Fruit fly (Drosophila melanogaster) whole organism, embryonic: ENCODE measurements around the gene CG14269.

Experiments
- Atf3 ChIP-seq: fragments of 200-800 bp; sonication (Bioruptor generic); optimal IDR thresholded peaks from 3 replicates; lab custom pipeline; 2016; ENCODE audit warnings: missing biosample characterization, missing genetic modification characterization
- Atf6 ChIP-seq: fragments of 200-800 bp; sonication (Bioruptor generic); IDR thresholded peaks from 2 replicates; pipeline ENCODE4 v1.3.6; 2022; ENCODE audit warnings: missing biosample characterization, missing genetic modification characterization
- CG10321 ChIP-seq: fragments of 200-800 bp; sonication (Bioruptor generic); IDR thresholded peaks from 2 replicates; pipeline ENCODE4 v1.3.6; 2022; ENCODE audit warnings: missing biosample characterization, missing genetic modification characterization
- CG10543 ChIP-seq: fragments of 200-800 bp; sonication (Bioruptor generic); optimal IDR thresholded peaks from 3 replicates; lab custom pipeline; 2017; ENCODE audit warnings: missing biosample characterization, mild to moderate bottlenecking, missing genetic modification characterization, moderate library complexity
- CG11560 ChIP-seq: fragments of 200-800 bp; sonication (Bioruptor generic); IDR thresholded peaks from 3 replicates; pipeline ENCODE4 v1.3.6; 2022; ENCODE audit warnings: missing biosample characterization, missing genetic modification characterization
- CG12299 ChIP-seq: fragments of 200-800 bp; sonication (Bioruptor generic); optimal IDR thresholded peaks from 2 replicates; lab custom pipeline; 2018; ENCODE audit warnings: missing biosample characterization, mild to moderate bottlenecking, missing genetic modification characterization
- CG12391 ChIP-seq: fragments of 200-800 bp; sonication (Bioruptor generic); optimal IDR thresholded peaks from 3 replicates; lab custom pipeline; 2018; ENCODE audit warnings: missing biosample characterization, mild to moderate bottlenecking, missing genetic modification characterization, moderate library complexity
- CG15479 ChIP-seq: fragments of 200-800 bp; sonication (Bioruptor generic); optimal IDR thresholded peaks from 3 replicates; lab custom pipeline; 2019; ENCODE audit warnings: missing biosample characterization, mild to moderate bottlenecking, missing genetic modification characterization, moderate library complexity
- CG1603 ChIP-seq: fragments of 200-800 bp; sonication (Bioruptor generic); optimal IDR thresholded peaks from 2 replicates; lab custom pipeline; 2019; ENCODE audit warnings: missing biosample characterization, mild to moderate bottlenecking, missing genetic modification characterization, moderate library complexity
- CG16863 ChIP-seq: fragments of 200-800 bp; sonication (Bioruptor generic); optimal IDR thresholded peaks from 3 replicates; lab custom pipeline; 2016; ENCODE audit warnings: missing biosample characterization, missing genetic modification characterization
- CG17328 ChIP-seq: fragments of 200-800 bp; sonication (Bioruptor generic); IDR thresholded peaks from 2 replicates; pipeline ENCODE4 v1.3.6; 2022; ENCODE audit warnings: missing biosample characterization, missing genetic modification characterization
- CG18619 ChIP-seq: fragments of 200-800 bp; sonication (Bioruptor generic); optimal IDR thresholded peaks from 3 replicates; lab custom pipeline; 2017; ENCODE audit warnings: missing biosample characterization, mild to moderate bottlenecking, missing genetic modification characterization
- CG2116 ChIP-seq: fragments of 200-800 bp; sonication (Bioruptor generic); optimal IDR thresholded peaks from 3 replicates; lab custom pipeline; 2018; ENCODE audit warnings: missing biosample characterization, mild to moderate bottlenecking, missing genetic modification characterization
- CG30403 ChIP-seq: fragments of 200-800 bp; sonication (Bioruptor generic); optimal IDR thresholded peaks from 3 replicates; lab custom pipeline; 2016; ENCODE audit warnings: missing biosample characterization, missing genetic modification characterization
- CG31224 ChIP-seq: fragments of 200-800 bp; sonication (Bioruptor generic); IDR thresholded peaks from 2 replicates; pipeline ENCODE4 v1.3.6; 2022; ENCODE audit warnings: missing biosample characterization, missing genetic modification characterization
- CG4730 ChIP-seq: fragments of 200-800 bp; sonication (Bioruptor generic); IDR thresholded peaks from 2 replicates; pipeline ENCODE4 v1.3.6; 2022; ENCODE audit warnings: missing biosample characterization, missing genetic modification characterization
- CG7556 ChIP-seq: fragments of 200-800 bp; sonication (Bioruptor generic); optimal IDR thresholded peaks from 2 replicates; lab custom pipeline; 2017; ENCODE audit warnings: missing biosample characterization, mild to moderate bottlenecking, missing genetic modification characterization
- CG8478 ChIP-seq: fragments of >200 bp; optimal IDR thresholded peaks from 2 replicates; lab custom pipeline; 2018
- CG9437 ChIP-seq: fragments of 200-800 bp; sonication (Bioruptor generic); optimal IDR thresholded peaks from 2 replicates; lab custom pipeline; 2018; ENCODE audit warnings: missing biosample characterization, mild to moderate bottlenecking, missing genetic modification characterization
- D ChIP-seq, 2 experiments: fragments of 200-800 bp in 1 of 2; fragments of >200 bp in 1 of 2; sonication (Bioruptor generic) in 1 of 2; optimal IDR thresholded peaks; 2 replicates in 1 of 2; 3 replicates in 1 of 2; lab custom pipeline; 2017; ENCODE audit warnings: mild to moderate bottlenecking in 1 of 2, missing biosample characterization in 1 of 2, missing genetic modification characterization in 1 of 2, missing genetic modification reagents in 1 of 2
- Dad ChIP-seq: fragments of 200-800 bp; sonication (Bioruptor generic); optimal IDR thresholded peaks from 3 replicates; lab custom pipeline; 2016; ENCODE audit warnings: missing biosample characterization, missing genetic modification characterization
- ERR ChIP-seq: fragments of 200-800 bp; sonication (Bioruptor generic); optimal IDR thresholded peaks from 2 replicates; lab custom pipeline; 2016; ENCODE audit warnings: missing biosample characterization, missing genetic modification characterization
- H15 ChIP-seq: fragments of 200-800 bp; sonication (Bioruptor generic); IDR thresholded peaks from 3 replicates; pipeline ENCODE4 v1.3.6; 2022; ENCODE audit warnings: missing biosample characterization, missing genetic modification characterization
- HLH3B ChIP-seq: fragments of 200-800 bp; sonication (Bioruptor generic); IDR thresholded peaks from 2 replicates; pipeline ENCODE4 v1.3.6; 2022; ENCODE audit warnings: missing biosample characterization, missing genetic modification characterization
- Lhr ChIP-seq: fragments of 200-800 bp; sonication (Bioruptor generic); optimal IDR thresholded peaks from 3 replicates; lab custom pipeline; 2017; ENCODE audit warnings: mild to moderate bottlenecking, missing biosample characterization, missing genetic modification reagents, missing genetic modification characterization
- Pdp1 ChIP-seq, 2 experiments: fragments of 200-800 bp; sonication (Bioruptor generic); optimal IDR thresholded peaks; 3 replicates each; lab custom pipeline; 2016; ENCODE audit warnings: missing biosample characterization in 2 of 2, missing genetic modification characterization in 2 of 2, mild to moderate bottlenecking in 1 of 2, moderate library complexity in 1 of 2
- Ptx1 ChIP-seq: fragments of 200-800 bp; sonication (Bioruptor generic); IDR thresholded peaks from 2 replicates; pipeline ENCODE4 v1.3.6; 2022; ENCODE audit warnings: missing biosample characterization, missing genetic modification characterization
- Scr ChIP-seq: fragments of 200-800 bp; sonication (Bioruptor generic); IDR thresholded peaks from 2 replicates; pipeline ENCODE4 v1.3.6; 2022; ENCODE audit warnings: missing biosample characterization, missing genetic modification characterization; ENCODE audit not compliant: partially characterized antibody
- Side ChIP-seq: fragments of 200-800 bp; sonication (Bioruptor generic); optimal IDR thresholded peaks from 2 replicates; lab custom pipeline; 2016; ENCODE audit warnings: missing biosample characterization, missing genetic modification characterization
- ap ChIP-seq: fragments of 200-800 bp; sonication (Bioruptor generic); IDR thresholded peaks from 2 replicates; pipeline ENCODE4 v1.3.6; 2022; ENCODE audit warnings: missing biosample characterization, missing genetic modification characterization
- btn ChIP-seq: fragments of 200-800 bp; sonication (Bioruptor generic); optimal IDR thresholded peaks from 2 replicates; lab custom pipeline; 2016; ENCODE audit warnings: missing biosample characterization, missing genetic modification characterization
- cas ChIP-seq: fragments of 200-800 bp; sonication (Bioruptor generic); IDR thresholded peaks from 2 replicates; pipeline ENCODE4 v1.3.6; 2022; ENCODE audit warnings: missing biosample characterization, missing genetic modification characterization
- cato ChIP-seq: fragments of 200-800 bp; sonication (Bioruptor generic); optimal IDR thresholded peaks from 2 replicates; lab custom pipeline; 2016; ENCODE audit warnings: missing biosample characterization, missing genetic modification characterization, borderline replicate concordance
- chinmo ChIP-seq: fragments of 200-800 bp; sonication (Bioruptor generic); IDR thresholded peaks from 4 replicates; pipeline ENCODE4 v1.3.6; 2022; ENCODE audit warnings: missing biosample characterization, missing genetic modification characterization; ENCODE audit not compliant: partially characterized antibody
- danr ChIP-seq: fragments of 200-800 bp; sonication (Bioruptor generic); IDR thresholded peaks from 2 replicates; pipeline ENCODE4 v1.3.6; 2022; ENCODE audit warnings: missing biosample characterization, missing genetic modification characterization
- disco-r ChIP-seq: fragments of 200-800 bp; sonication (Bioruptor generic); optimal IDR thresholded peaks from 2 replicates; lab custom pipeline; 2016; ENCODE audit warnings: missing biosample characterization, missing genetic modification characterization
- dpn ChIP-seq, 2 experiments: fragments of 200-800 bp; sonication (Bioruptor generic); optimal IDR thresholded peaks; 3 replicates each; lab custom pipeline; 2016; ENCODE audit warnings: missing biosample characterization in 2 of 2, missing genetic modification characterization in 2 of 2
- en ChIP-seq: fragments of 200-800 bp; sonication (Bioruptor generic); optimal IDR thresholded peaks from 2 replicates; lab custom pipeline; 2016; ENCODE audit warnings: missing biosample characterization, missing genetic modification characterization
- fd3F ChIP-seq: fragments of 200-800 bp; sonication (Bioruptor generic); optimal IDR thresholded peaks from 2 replicates; lab custom pipeline; 2018; ENCODE audit warnings: missing biosample characterization, mild to moderate bottlenecking, missing genetic modification characterization, moderate library complexity
- grau ChIP-seq: fragments of 200-800 bp; optimal IDR thresholded peaks from 3 replicates; lab custom pipeline; 2019; ENCODE audit warnings: missing biosample characterization, mild to moderate bottlenecking, missing genetic modification characterization, moderate library complexity
- hkb ChIP-seq, 2 experiments: fragments of 200-800 bp in 1 of 2; fragments of >200 bp in 1 of 2; sonication (Bioruptor generic) in 1 of 2; IDR thresholded peaks in 1 of 2; optimal IDR thresholded peaks in 1 of 2; 2 replicates each; pipeline versions ENCODE4 v1.3.6 to Lab custom; 2017 to 2022; ENCODE audit warnings: missing biosample characterization in 1 of 2, missing genetic modification characterization in 1 of 2
- ken ChIP-seq: fragments of 200-800 bp; sonication (Bioruptor generic); IDR thresholded peaks from 3 replicates; pipeline ENCODE4 v1.3.6; 2022; ENCODE audit warnings: missing biosample characterization, missing genetic modification characterization
- phol ChIP-seq: fragments of 200-800 bp; sonication (Bioruptor generic); optimal IDR thresholded peaks from 3 replicates; lab custom pipeline; 2018; ENCODE audit warnings: missing biosample characterization, mild to moderate bottlenecking, missing genetic modification characterization, moderate library complexity
- pnt ChIP-seq: fragments of 200-800 bp; sonication (Bioruptor generic); optimal IDR thresholded peaks from 3 replicates; lab custom pipeline; 2016; ENCODE audit warnings: missing biosample characterization, missing genetic modification characterization
- repo ChIP-seq: fragments of 200-800 bp; sonication (Bioruptor generic); optimal IDR thresholded peaks from 2 replicates; lab custom pipeline; 2016; ENCODE audit warnings: missing biosample characterization, missing genetic modification characterization
- rib ChIP-seq: fragments of 200-800 bp; sonication (Bioruptor generic); IDR thresholded peaks from 2 replicates; pipeline ENCODE4 v1.3.6; 2022; ENCODE audit warnings: missing biosample characterization, missing genetic modification characterization
- sens-2 ChIP-seq: fragments of 200-800 bp; sonication (Bioruptor generic); IDR thresholded peaks from 2 replicates; pipeline ENCODE4 v1.3.6; 2022; ENCODE audit warnings: missing biosample characterization, missing genetic modification characterization
- shn ChIP-seq: fragments of 200-800 bp; sonication (Bioruptor generic); optimal IDR thresholded peaks from 3 replicates; lab custom pipeline; 2016; ENCODE audit warnings: missing biosample characterization, missing genetic modification characterization
- stwl ChIP-seq: fragments of 200-800 bp; sonication (Bioruptor generic); optimal IDR thresholded peaks from 3 replicates; lab custom pipeline; 2018; ENCODE audit warnings: missing biosample characterization, mild to moderate bottlenecking, missing genetic modification characterization, moderate library complexity
- unc-4 ChIP-seq: fragments of 200-800 bp; sonication (Bioruptor generic); IDR thresholded peaks from 2 replicates; pipeline ENCODE4 v1.3.6; 2022; ENCODE audit warnings: missing biosample characterization, missing genetic modification characterization; ENCODE audit not compliant: partially characterized antibody

Gene CG14269

dm6 chrX:3427614-3427965 lies 8.0 kb downstream of the CG14269 start (continued):
- TF ChIP-seq Pdp1 (GFP tag; optimal IDR thresholded peaks at IDR 0.05; lab: Kevin White, UChicago) (peak; percentile 65 to 79), hkb (optimal IDR thresholded peaks at IDR 0.05; lab: Kevin White, UChicago) (no peak), hkb (GFP tag; IDR thresholded peaks at IDR 0.05; lab: Robert Waterston, UW) (peak; percentile 63), stwl (tag; lab: Kevin White, UChicago) (peak; percentile 26), CG31224 (GFP tag; lab: Robert Waterston, UW) (peak; percentile 29; the same call in 1 of the 2 replicates), CG9437 (GFP tag; lab: Kevin White, UChicago) (peak; percentile 60), grau (tag; lab: Kevin White, UChicago) (peak; percentile 84), Side (GFP tag; lab: Kevin White, UChicago) (peak; percentile 67), CG2116 (GFP tag; lab: Kevin White, UChicago) (peak; percentile 30), fd3F (GFP tag; lab: Kevin White, UChicago) (peak; percentile 37), ap (GFP tag; lab: Robert Waterston, UW) (no peak), disco-r (GFP tag; lab: Kevin White, UChicago) (peak; percentile 64), H15 (GFP tag; lab: Robert Waterston, UW) (peak; percentile 53; the same call in 1 of the 3 replicates), ERR (GFP tag; lab: Kevin White, UChicago) (peak; percentile 28), Dad (GFP tag; lab: Kevin White, UChicago) (peak; percentile 56), HLH3B (GFP tag; lab: Robert Waterston, UW) (peak; percentile 64), en (GFP tag; lab: Kevin White, UChicago) (peak; percentile 17), CG18619 (GFP tag; lab: Kevin White, UChicago) (peak; percentile 47), D (optimal IDR thresholded peaks at IDR 0.05; lab: Kevin White, UChicago) (no peak), D (GFP tag; optimal IDR thresholded peaks at IDR 0.05; lab: Kevin White, UChicago) (peak; percentile 50), rib (GFP tag; lab: Robert Waterston, UW) (no peak), danr (peak; percentile 46), ken (0 out of 3 replicates have a peak, but pooled peaks have one; percentile 62), CG4730 (GFP tag; lab: Robert Waterston, UW) (no peak), dpn (GFP tag; optimal IDR thresholded peaks at IDR 0.05; lab: Kevin White, UChicago) (peak; percentile 74 to 81), Scr (GFP tag; lab: Robert Waterston, UW) (no peak), pnt (GFP tag; lab: Kevin White, UChicago) (peak; percentile 72), CG1603 (peak; percentile 79), CG10543 (GFP tag; lab: Kevin White, UChicago) (no peak), sens-2 (GFP tag; lab: Robert Waterston, UW) (peak; percentile 48), CG16863 (GFP tag; lab: Kevin White, UChicago) (peak; percentile 76), cato (GFP tag; lab: Kevin White, UChicago) (peak; percentile 48), CG10321 (GFP tag; lab: Robert Waterston, UW) (peak; percentile 40; the same call in 1 of the 2 replicates), Ptx1 (GFP tag; lab: Robert Waterston, UW) (peak; percentile 70), Lhr (GFP tag; lab: Kevin White, UChicago) (peak; percentile 36), CG30403 (peak; percentile 85), CG11560 (tag; lab: Robert Waterston, UW) (0 out of 3 replicates have a peak, but pooled peaks have one; percentile 16), Atf6 (GFP tag; lab: Robert Waterston, UW) (no peak), phol (tag; lab: Kevin White, UChicago) (peak; percentile 67), btn (GFP tag; lab: Kevin White, UChicago) (peak; percentile 18), unc-4 (GFP tag; lab: Robert Waterston, UW) (no peak), CG7556 (GFP tag; lab: Kevin White, UChicago) (peak; percentile 81), CG12299 (tag; lab: Kevin White, UChicago) (peak; percentile 7), CG15479 (peak; percentile 71), CG12391 (tag; lab: Kevin White, UChicago) (peak; percentile 91), Atf3 (GFP tag; lab: Kevin White, UChicago) (peak; percentile 66), shn (GFP tag; lab: Kevin White, UChicago) (peak; percentile 49), chinmo (no peak), CG17328 (GFP tag; lab: Robert Waterston, UW) (peak; percentile 93), CG8478 (lab: Kevin White, UChicago) (no peak), repo (peak; percentile 16), cas (GFP tag; lab: Robert Waterston, UW) (no peak)
